Comparison of ENCODE assay signal across 1 fruit fly cellular context in the genomic region with DNA sequence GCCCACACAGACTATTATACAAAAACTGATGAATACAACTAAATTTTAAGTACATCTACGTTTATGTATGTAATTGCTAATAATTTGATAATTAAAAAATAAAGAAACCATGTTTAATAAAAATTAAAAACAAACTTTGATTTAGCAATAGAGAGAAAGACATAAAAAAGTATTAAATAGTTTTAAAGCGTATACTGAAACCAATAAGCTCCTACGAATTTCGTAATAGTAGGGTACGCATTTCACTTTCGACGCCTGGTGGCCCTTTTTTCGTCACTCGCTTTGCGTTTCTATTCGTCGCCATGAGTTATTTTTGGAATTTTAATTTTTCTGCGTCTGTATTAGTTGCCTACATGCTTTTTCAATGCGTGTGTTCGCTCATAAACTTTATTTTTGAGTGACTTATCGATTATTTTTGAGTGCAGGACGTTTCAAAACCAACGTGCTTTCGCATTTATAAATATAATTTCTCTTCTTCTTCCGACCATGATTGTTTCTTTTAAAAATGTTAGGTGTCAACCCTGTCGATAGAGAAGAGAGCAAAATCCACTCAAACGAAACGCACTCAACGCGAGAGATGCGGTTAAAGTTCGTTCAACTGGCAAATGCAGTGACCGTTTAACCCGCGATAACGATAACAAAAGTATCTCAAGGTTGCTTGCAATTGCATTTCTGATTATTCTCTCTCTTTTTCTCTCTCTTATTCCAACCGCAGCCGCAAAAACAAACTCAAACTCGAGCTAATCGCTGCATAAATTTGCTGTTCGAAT.
TF ChIP-seq lines count a peak whose summit lies in the region.

A gene (plus strand): TSS at position 569 of the 770 bp plus-strand sequence.

TF ChIP-seq in whole organism, embryonic, 481 proteins besides CTCF, POLR2A, EP300 and RAD21 (continued from another document and continues in another):
- no peak for TF ChIP-seq ham (GFP tag; IDR thresholded peaks at IDR 0.05; lab: Robert Waterston, UW)
- peak; percentile 83 for TF ChIP-seq CG14860 (GFP tag; IDR thresholded peaks at IDR 0.05; lab: Robert Waterston, UW; ENCODE audit: partially characterized antibody)
- TF ChIP-seq cato (GFP tag; optimal IDR thresholded peaks at IDR 0.05; lab: Kevin White, UChicago; ENCODE audit: borderline replicate concordance) = no peak
- peak; percentile 89 for TF ChIP-seq CG18599 (GFP tag; optimal IDR thresholded peaks at IDR 0.05; lab: Kevin White, UChicago)
- TF ChIP-seq Dip2 (GFP tag; IDR thresholded peaks at IDR 0.05; lab: Robert Waterston, UW) = no peak
- TF ChIP-seq CHES-1-like (GFP tag; optimal IDR thresholded peaks at IDR 0.05; lab: Kevin White, UChicago) = no peak
- TF ChIP-seq tap (tag; optimal IDR thresholded peaks at IDR 0.05; lab: Kevin White, UChicago) = peak; percentile 83
- TF ChIP-seq kni (GFP tag; optimal IDR thresholded peaks at IDR 0.05; lab: Kevin White, UChicago) = peak; percentile 52
- TF ChIP-seq ac (GFP tag; optimal IDR thresholded peaks at IDR 0.05; lab: Kevin White, UChicago) = no peak
- TF ChIP-seq ato (GFP tag; IDR thresholded peaks at IDR 0.05; lab: Robert Waterston, UW; ENCODE audit: partially characterized antibody) = peak; percentile 81; the same call in 1 of the 2 replicates
- peak; percentile 74 for TF ChIP-seq CG6683 (GFP tag; optimal IDR thresholded peaks at IDR 0.05; lab: Kevin White, UChicago)
- TF ChIP-seq Dip3 (GFP tag; optimal IDR thresholded peaks at IDR 0.05; lab: Kevin White, UChicago) = no peak
- no peak for TF ChIP-seq CG8478 (optimal IDR thresholded peaks at IDR 0.05; lab: Kevin White, UChicago)
- TF ChIP-seq ab (GFP tag; optimal IDR thresholded peaks at IDR 0.05; lab: Kevin White, UChicago) = no peak
- TF ChIP-seq CG4820 (GFP tag; optimal IDR thresholded peaks at IDR 0.05; lab: Kevin White, UChicago) = peak; percentile 65
- peak; percentile 73 for TF ChIP-seq Ada2b (GFP tag; IDR thresholded peaks at IDR 0.05; lab: Robert Waterston, UW)
- TF ChIP-seq exex (tag; optimal IDR thresholded peaks at IDR 0.05; lab: Kevin White, UChicago) = peak; percentile 51
- peak; percentile 95 for TF ChIP-seq CG6791 (GFP tag; IDR thresholded peaks at IDR 0.05; lab: Robert Waterston, UW; ENCODE audit: partially characterized antibody)
- TF ChIP-seq Side (GFP tag; optimal IDR thresholded peaks at IDR 0.05; lab: Kevin White, UChicago) = no peak
- TF ChIP-seq CG7372 (GFP tag; IDR thresholded peaks at IDR 0.05; lab: Robert Waterston, UW) = peak; percentile 77
- peak; percentile 56 for TF ChIP-seq CG1024 (GFP tag; IDR thresholded peaks at IDR 0.05; lab: Robert Waterston, UW)
- TF ChIP-seq CG12219 (GFP tag; optimal IDR thresholded peaks at IDR 0.05; lab: Kevin White, UChicago) = peak; percentile 49
- peak in 1 of 2 experiments; percentile 33 for TF ChIP-seq crp (GFP tag; optimal IDR thresholded peaks at IDR 0.05; lab: Kevin White, UChicago)
- TF ChIP-seq Sry-β (GFP tag; optimal IDR thresholded peaks at IDR 0.05; lab: Kevin White, UChicago) = no peak
- peak; percentile 84 for TF ChIP-seq H2.0 (GFP tag; IDR thresholded peaks at IDR 0.05; lab: Robert Waterston, UW)
- peak; percentile 45 for TF ChIP-seq CG30431 (GFP tag; optimal IDR thresholded peaks at IDR 0.05; lab: Kevin White, UChicago)
- peak; percentile 18 for TF ChIP-seq chn (GFP tag; optimal IDR thresholded peaks at IDR 0.05; lab: Kevin White, UChicago)
- peak; percentile 47 for TF ChIP-seq nom (GFP tag; optimal IDR thresholded peaks at IDR 0.05; lab: Kevin White, UChicago)
- peak; percentile 86 for TF ChIP-seq sqz (GFP tag; optimal IDR thresholded peaks at IDR 0.05; lab: Kevin White, UChicago)
- TF ChIP-seq gce (GFP tag; IDR thresholded peaks at IDR 0.05; lab: Robert Waterston, UW) = peak; percentile 91
- TF ChIP-seq CG13624 (GFP tag; optimal IDR thresholded peaks at IDR 0.05; lab: Kevin White, UChicago) = peak; percentile 44
- TF ChIP-seq BEAF-32 (GFP tag; optimal IDR thresholded peaks at IDR 0.05; lab: Kevin White, UChicago) = no peak
- TF ChIP-seq dmrt99B (tag; optimal IDR thresholded peaks at IDR 0.05; lab: Kevin White, UChicago) = peak; percentile 89
- TF ChIP-seq pum (GFP tag; optimal IDR thresholded peaks at IDR 0.05; lab: Kevin White, UChicago) = peak; percentile 13
- TF ChIP-seq Nf-YB (GFP tag; optimal IDR thresholded peaks at IDR 0.05; lab: Kevin White, UChicago) = peak; percentile 76
- peak; percentile 50; the same call in 1 of the 2 replicates for TF ChIP-seq hbn (GFP tag; IDR thresholded peaks at IDR 0.05; lab: Robert Waterston, UW; ENCODE audit: partially characterized antibody)
- TF ChIP-seq Nf-YC (tag; optimal IDR thresholded peaks at IDR 0.05; lab: Kevin White, UChicago) = peak; percentile 72
- no peak for TF ChIP-seq run (tag; optimal IDR thresholded peaks at IDR 0.05; lab: Kevin White, UChicago)
- TF ChIP-seq CG3163 (GFP tag; optimal IDR thresholded peaks at IDR 0.05; lab: Kevin White, UChicago) = no peak
- TF ChIP-seq dmrt11E (tag; optimal IDR thresholded peaks at IDR 0.05; lab: Kevin White, UChicago) = peak; percentile 71
- TF ChIP-seq trem (tag; optimal IDR thresholded peaks at IDR 0.05; lab: Kevin White, UChicago) = peak; percentile 69
- TF ChIP-seq Hr51 (GFP tag; optimal IDR thresholded peaks at IDR 0.05; lab: Kevin White, UChicago) = peak; percentile 36 to 92
- peak; percentile 88 for TF ChIP-seq stwl (tag; optimal IDR thresholded peaks at IDR 0.05; lab: Kevin White, UChicago)
- TF ChIP-seq CG6272 (GFP tag; IDR thresholded peaks at IDR 0.05; lab: Robert Waterston, UW) = peak; percentile 55; the same call in 1 of the 2 replicates
- peak; percentile 89 for TF ChIP-seq CG14710 (tag; optimal IDR thresholded peaks at IDR 0.05; lab: Kevin White, UChicago)
- peak; percentile 24; the same call in 1 of the 2 replicates for TF ChIP-seq CG10959 (GFP tag; IDR thresholded peaks at IDR 0.05; lab: Robert Waterston, UW)
- TF ChIP-seq scrt (GFP tag; optimal IDR thresholded peaks at IDR 0.05; lab: Kevin White, UChicago) = peak; percentile 52
- peak; percentile 57 for TF ChIP-seq CG6813 (GFP tag; optimal IDR thresholded peaks at IDR 0.05; lab: Kevin White, UChicago)
- peak; percentile 36; the same call in 1 of the 2 replicates for TF ChIP-seq cas (GFP tag; IDR thresholded peaks at IDR 0.05; lab: Robert Waterston, UW)
- peak; percentile 43 for TF ChIP-seq ERR (GFP tag; optimal IDR thresholded peaks at IDR 0.05; lab: Kevin White, UChicago)
- TF ChIP-seq oc (tag; optimal IDR thresholded peaks at IDR 0.05; lab: Kevin White, UChicago) = peak; percentile 87
- TF ChIP-seq nau (GFP tag; optimal IDR thresholded peaks at IDR 0.05; lab: Kevin White, UChicago) = peak; percentile 66
- no peak for TF ChIP-seq CG3995 (GFP tag; optimal IDR thresholded peaks at IDR 0.05; lab: Kevin White, UChicago)
- TF ChIP-seq CG11695 (GFP tag; IDR thresholded peaks at IDR 0.05; lab: Robert Waterston, UW) = peak; percentile 90
- TF ChIP-seq HLH54F (GFP tag; optimal IDR thresholded peaks at IDR 0.05; lab: Kevin White, UChicago) = no peak
- TF ChIP-seq crc (GFP tag; optimal IDR thresholded peaks at IDR 0.05; lab: Kevin White, UChicago) = peak; percentile 42
- no peak for TF ChIP-seq pan (optimal IDR thresholded peaks at IDR 0.05; lab: Kevin White, UChicago)
- TF ChIP-seq pan (GFP tag; optimal IDR thresholded peaks at IDR 0.05 in 1 of 2, IDR thresholded peaks at IDR 0.05 in 1 of 2) = peak in 1 of 2 experiments; percentile 92
- TF ChIP-seq CG18262 (tag; optimal IDR thresholded peaks at IDR 0.05; lab: Kevin White, UChicago) = peak; percentile 93
- peak; percentile 45 for TF ChIP-seq CG4404 (GFP tag; IDR thresholded peaks at IDR 0.05; lab: Robert Waterston, UW)
- TF ChIP-seq gem (tag; optimal IDR thresholded peaks at IDR 0.05; lab: Kevin White, UChicago) = peak; percentile 58
- no peak for TF ChIP-seq CG4707 (GFP tag; optimal IDR thresholded peaks at IDR 0.05; lab: Kevin White, UChicago)
- TF ChIP-seq gcm (GFP tag; optimal IDR thresholded peaks at IDR 0.05; lab: Kevin White, UChicago) = no peak
- TF ChIP-seq Abd-B (GFP tag; optimal IDR thresholded peaks at IDR 0.05; lab: Kevin White, UChicago) = peak; percentile 52
- TF ChIP-seq CG18764 (GFP tag; optimal IDR thresholded peaks at IDR 0.05; lab: Kevin White, UChicago) = peak; percentile 67
- TF ChIP-seq en (GFP tag; optimal IDR thresholded peaks at IDR 0.05; lab: Kevin White, UChicago) = no peak
- peak; percentile 47 for TF ChIP-seq CG10543 (GFP tag; optimal IDR thresholded peaks at IDR 0.05; lab: Kevin White, UChicago)
- peak; percentile 44 for TF ChIP-seq slp2 (GFP tag; optimal IDR thresholded peaks at IDR 0.05; lab: Kevin White, UChicago)
- peak; percentile 94 for TF ChIP-seq CG10274 (GFP tag; optimal IDR thresholded peaks at IDR 0.05; lab: Kevin White, UChicago)
- peak; percentile 79 for TF ChIP-seq Dbx (GFP tag; IDR thresholded peaks at IDR 0.05; lab: Robert Waterston, UW)
- peak; percentile 32 for TF ChIP-seq Sry-δ (GFP tag; optimal IDR thresholded peaks at IDR 0.05; lab: Kevin White, UChicago)
- peak; percentile 13 for TF ChIP-seq Dad (GFP tag; optimal IDR thresholded peaks at IDR 0.05; lab: Kevin White, UChicago)
- peak; percentile 48 for TF ChIP-seq CG4854 (GFP tag; optimal IDR thresholded peaks at IDR 0.05; lab: Kevin White, UChicago)
- TF ChIP-seq CG1602 (GFP tag; optimal IDR thresholded peaks at IDR 0.05; lab: Kevin White, UChicago) = peak; percentile 18
- peak; percentile 54; the same call in 1 of the 2 replicates for TF ChIP-seq CG17612 (GFP tag; IDR thresholded peaks at IDR 0.05; lab: Robert Waterston, UW)
- peak; percentile 87 for TF ChIP-seq CG34422 (GFP tag; IDR thresholded peaks at IDR 0.05; lab: Robert Waterston, UW)
- peak; percentile 30 for TF ChIP-seq Mad (GFP tag; optimal IDR thresholded peaks at IDR 0.05; lab: Kevin White, UChicago)
- no peak for TF ChIP-seq luna (GFP tag; optimal IDR thresholded peaks at IDR 0.05; lab: Kevin White, UChicago)
- peak; percentile 12 for TF ChIP-seq CG11398 (GFP tag; optimal IDR thresholded peaks at IDR 0.05; lab: Kevin White, UChicago)
- peak; percentile 57 for TF ChIP-seq lilli (GFP tag; optimal IDR thresholded peaks at IDR 0.05; lab: Kevin White, UChicago)
- peak; percentile 90 for TF ChIP-seq CG15601 (tag; optimal IDR thresholded peaks at IDR 0.05; lab: Kevin White, UChicago)
- TF ChIP-seq Ssrp (tag; optimal IDR thresholded peaks at IDR 0.05; lab: Kevin White, UChicago) = peak; percentile 85
- peak; percentile 66 for TF ChIP-seq CG17328 (GFP tag; IDR thresholded peaks at IDR 0.05; lab: Robert Waterston, UW)
- peak; percentile 78 for TF ChIP-seq CG4328 (GFP tag; optimal IDR thresholded peaks at IDR 0.05; lab: Kevin White, UChicago)
- TF ChIP-seq ara (GFP tag; IDR thresholded peaks at IDR 0.05; lab: Robert Waterston, UW) = peak; percentile 87
- TF ChIP-seq Six4 (GFP tag; optimal IDR thresholded peaks at IDR 0.05; lab: Kevin White, UChicago) = peak; percentile 49
- peak; percentile 66 for TF ChIP-seq sug (tag; optimal IDR thresholded peaks at IDR 0.05; lab: Kevin White, UChicago)
- TF ChIP-seq CG1792 (GFP tag; optimal IDR thresholded peaks at IDR 0.05; lab: Kevin White, UChicago) = peak; percentile 40
- TF ChIP-seq salm (tag; optimal IDR thresholded peaks at IDR 0.05; lab: Kevin White, UChicago) = peak; percentile 56
- TF ChIP-seq Awh (GFP tag; IDR thresholded peaks at IDR 0.05; lab: Robert Waterston, UW) = peak; percentile 91
- TF ChIP-seq lmd (GFP tag; IDR thresholded peaks at IDR 0.05; lab: Robert Waterston, UW) = peak; percentile 82
- peak; percentile 14 for TF ChIP-seq gro (GFP tag; optimal IDR thresholded peaks at IDR 0.05; lab: Kevin White, UChicago)
- TF ChIP-seq CG14441 (GFP tag; IDR thresholded peaks at IDR 0.05; lab: Robert Waterston, UW) = peak; percentile 78
- no peak for TF ChIP-seq cad (GFP tag; optimal IDR thresholded peaks at IDR 0.05; lab: Kevin White, UChicago)
- peak; percentile 67 for TF ChIP-seq CG3065 (GFP tag; optimal IDR thresholded peaks at IDR 0.05; lab: Kevin White, UChicago)
- TF ChIP-seq Meics (GFP tag; optimal IDR thresholded peaks at IDR 0.05; lab: Kevin White, UChicago) = peak; percentile 86
- peak; percentile 12 for TF ChIP-seq CG2120 (GFP tag; optimal IDR thresholded peaks at IDR 0.05; lab: Kevin White, UChicago)
- peak; percentile 86 for TF ChIP-seq HHEX (GFP tag; optimal IDR thresholded peaks at IDR 0.05; lab: Kevin White, UChicago)
- peak; percentile 79 for TF ChIP-seq slbo (GFP tag; IDR thresholded peaks at IDR 0.05; lab: Robert Waterston, UW)
- TF ChIP-seq aop (GFP tag; IDR thresholded peaks at IDR 0.05; lab: Robert Waterston, UW) = no peak
- TF ChIP-seq repo (GFP tag; optimal IDR thresholded peaks at IDR 0.05; lab: Kevin White, UChicago) = no peak
- peak; percentile 88 for TF ChIP-seq CG10979 (tag; optimal IDR thresholded peaks at IDR 0.05; lab: Kevin White, UChicago)
- peak; percentile 80 for TF ChIP-seq Xbp1 (GFP tag; optimal IDR thresholded peaks at IDR 0.05; lab: Kevin White, UChicago)
- TF ChIP-seq cwo (GFP tag; optimal IDR thresholded peaks at IDR 0.05; lab: Kevin White, UChicago) = peak; percentile 82
- 0 out of 2 replicates have a peak, but pooled peaks have one; percentile 38 for TF ChIP-seq toy (GFP tag; IDR thresholded peaks at IDR 0.05; lab: Robert Waterston, UW)
- TF ChIP-seq NC2β (GFP tag; optimal IDR thresholded peaks at IDR 0.05; lab: Kevin White, UChicago) = no peak
- TF ChIP-seq pho (GFP tag; optimal IDR thresholded peaks at IDR 0.05; lab: Kevin White, UChicago) = peak; percentile 30
- no peak for TF ChIP-seq pita (GFP tag; optimal IDR thresholded peaks at IDR 0.05; lab: Kevin White, UChicago)
- peak; percentile 74 for TF ChIP-seq fd3F (GFP tag; optimal IDR thresholded peaks at IDR 0.05; lab: Kevin White, UChicago)
- peak; percentile 61 for TF ChIP-seq CG15514 (GFP tag; optimal IDR thresholded peaks at IDR 0.05; lab: Kevin White, UChicago)
- peak; percentile 44 for TF ChIP-seq row (GFP tag; IDR thresholded peaks at IDR 0.05; lab: Robert Waterston, UW)
- peak; percentile 38 for TF ChIP-seq Mes4 (GFP tag; optimal IDR thresholded peaks at IDR 0.05; lab: Kevin White, UChicago)
- TF ChIP-seq so (GFP tag; IDR thresholded peaks at IDR 0.05; lab: Robert Waterston, UW) = peak; percentile 63; the same call in 1 of the 3 replicates
- TF ChIP-seq CG3407 (GFP tag; optimal IDR thresholded peaks at IDR 0.05; lab: Kevin White, UChicago) = peak; percentile 38
- TF ChIP-seq dm (GFP tag; optimal IDR thresholded peaks at IDR 0.05; lab: Kevin White, UChicago) = peak; percentile 42
- TF ChIP-seq CG12659 (GFP tag; optimal IDR thresholded peaks at IDR 0.05; lab: Kevin White, UChicago) = peak; percentile 75
- peak; percentile 80 for TF ChIP-seq bcd (GFP tag; optimal IDR thresholded peaks at IDR 0.05; lab: Kevin White, UChicago)
- peak; percentile 32; the same call in 1 of the 2 replicates for TF ChIP-seq inv (GFP tag; IDR thresholded peaks at IDR 0.05; lab: Robert Waterston, UW; ENCODE audit: partially characterized antibody)
- TF ChIP-seq mam (GFP tag; optimal IDR thresholded peaks at IDR 0.05; lab: Kevin White, UChicago) = peak; percentile 41
